Worm (Caenorhabditis elegans) whole organism, L3 larva: Measurements from ENCODE around the gene col-94.

Experiments used
- aly-2 ChIP-seq: fragments of 150-350 bp; optimal IDR thresholded peaks from 2 replicates; lab custom pipeline; 2014; ENCODE audit warnings: missing biosample characterization, missing genetic modification characterization
- lin-15B ChIP-seq: fragments of 150-350 bp; optimal IDR thresholded peaks from 2 replicates; lab custom pipeline; 2014; ENCODE audit warnings: missing biosample characterization, missing genetic modification characterization
- mdl-1 ChIP-seq: fragments of 150-350 bp; optimal IDR thresholded peaks from 2 replicates; lab custom pipeline; 2014; ENCODE audit warnings: missing biosample characterization, missing genetic modification characterization
- nfya-1 ChIP-seq: sonication (generic microtip); optimal IDR thresholded peaks from 2 replicates; lab custom pipeline; 2017; ENCODE audit warnings: missing genetic modification characterization, mild to moderate bottlenecking, missing compliant biosample characterization, antibody characterized with exemption, moderate library complexity; ENCODE audit not compliant: insufficient read depth
- nhr-11 ChIP-seq: fragments of 150-350 bp; optimal IDR thresholded peaks from 2 replicates; lab custom pipeline; 2014; ENCODE audit warnings: missing biosample characterization, missing genetic modification characterization
- pqm-1 ChIP-seq: fragments of 150-350 bp; optimal IDR thresholded peaks from 2 replicates; lab custom pipeline; 2017; ENCODE audit warnings: missing biosample characterization, missing genetic modification characterization, inconsistent platforms
- zag-1 ChIP-seq: fragments of 150-350 bp; optimal IDR thresholded peaks from 2 replicates; lab custom pipeline; 2014; ENCODE audit warnings: missing biosample characterization, missing genetic modification characterization

DNA sequence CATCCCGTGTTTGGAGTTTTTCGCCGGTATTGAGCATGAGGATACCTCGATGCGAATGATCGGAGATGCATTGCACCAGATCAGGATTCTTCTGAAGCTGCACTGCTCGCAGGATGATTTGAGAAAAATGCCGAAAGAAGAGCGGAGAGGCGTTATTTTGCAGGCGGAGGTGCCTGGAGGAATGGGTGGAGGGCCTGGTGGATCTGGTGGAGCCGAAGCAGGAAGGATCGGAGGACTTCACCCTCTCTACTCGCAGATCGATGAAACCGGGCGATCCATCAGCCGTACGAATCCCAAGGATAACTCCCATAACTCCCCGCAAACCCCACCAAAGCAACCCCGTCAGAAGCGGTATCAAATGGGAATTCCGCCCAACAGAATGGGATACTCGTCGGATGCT lies 48.5 kb downstream of the col-94 start:
- TF ChIP-seq pqm-1 (tag; lab: Kevin White, UChicago): no peak
- TF ChIP-seq mdl-1 (tag; lab: Kevin White, UChicago): no peak
- TF ChIP-seq lin-15B (tag; lab: Kevin White, UChicago): no peak
- no peak for TF ChIP-seq zag-1
- TF ChIP-seq aly-2 (tag; lab: Kevin White, UChicago): no peak
- no peak for TF ChIP-seq nfya-1 (tag; lab: Kevin White, UChicago)
- TF ChIP-seq nhr-11 (tag; lab: Kevin White, UChicago): no peak
